Fruit fly (Drosophila melanogaster): ENCODE measurements around the gene Osi5.

dm6 chr3R:6263658-6264057 is 36.3 kb downstream of the Osi5 start, which contains the start of gene Osi10a:
- no peak for TF ChIP-seq CG9948 (tag; optimal IDR thresholded peaks at IDR 0.05)
- no peak for TF ChIP-seq CG17806 (tag; optimal IDR thresholded peaks at IDR 0.05)
- no peak for TF ChIP-seq Ets98B (GFP tag; IDR thresholded peaks at IDR 0.05)
- no peak for TF ChIP-seq CG34367 (tag; optimal IDR thresholded peaks at IDR 0.05)
- no peak for TF ChIP-seq rn (GFP tag; IDR thresholded peaks at IDR 0.05)
- TF ChIP-seq Pif1A (GFP tag; optimal IDR thresholded peaks at IDR 0.05), result no peak
- TF ChIP-seq CG32121 (GFP tag; IDR thresholded peaks at IDR 0.05), result no peak
- no peak for TF ChIP-seq Snoo (tag; optimal IDR thresholded peaks at IDR 0.05)
- TF ChIP-seq CG15710 (tag; optimal IDR thresholded peaks at IDR 0.05), result no peak
